Worm (Caenorhabditis elegans) whole organism, L1 larva: ENCODE data around the gene C49F5.6.
A peak's percentile ranks its signal among the peaks of the same experiment; 100 is the strongest.

Experiments
- aly-2 ChIP-seq: fragments of 150-350 bp; optimal IDR thresholded peaks from 2 replicates; lab custom pipeline; 2014; ENCODE audit warnings: missing biosample characterization, missing genetic modification characterization
- blmp-1 ChIP-seq: fragments of 150-350 bp; optimal IDR thresholded peaks from 2 replicates; lab custom pipeline; 2014; ENCODE audit warnings: missing biosample characterization, missing genetic modification characterization
- ceh-63 ChIP-seq: fragments of 200-800 bp; sonication (Bioruptor generic); optimal IDR thresholded peaks from 2 replicates; lab custom pipeline; 2018; ENCODE audit warnings: mild to moderate bottlenecking, missing genetic modification characterization, missing compliant biosample characterization
- ceh-8 ChIP-seq: fragments of 200-800 bp; sonication (Bioruptor generic); optimal IDR thresholded peaks from 2 replicates; lab custom pipeline; 2018; ENCODE audit warnings: mild to moderate bottlenecking, missing genetic modification characterization, moderate library complexity, missing compliant biosample characterization
- ceh-82 ChIP-seq, 3 experiments: fragments of 150-350 bp in 1 of 3; sonication (generic microtip) in 2 of 3; optimal IDR thresholded peaks; 2 replicates each; lab custom pipeline; 2014 to 2017; ENCODE audit warnings: missing biosample characterization in 3 of 3, missing genetic modification characterization in 3 of 3
- ceh-90 ChIP-seq: sonication (generic microtip); optimal IDR thresholded peaks from 2 replicates; lab custom pipeline; 2016; ENCODE audit warnings: missing genetic modification characterization, missing compliant biosample characterization
- ces-1 ChIP-seq: fragments of 150-350 bp; optimal IDR thresholded peaks from 2 replicates; lab custom pipeline; 2014; ENCODE audit warnings: missing biosample characterization, missing genetic modification reagents, missing genetic modification characterization
- dpl-1 ChIP-seq, 3 experiments: fragments of 150-350 bp in 2 of 3; sonication (generic microtip) in 1 of 3; optimal IDR thresholded peaks; 2 replicates each; lab custom pipeline; 2014 to 2017; ENCODE audit warnings: missing biosample characterization in 3 of 3, missing genetic modification characterization in 3 of 3, missing genetic modification reagents in 3 of 3
- efl-1 ChIP-seq, 4 experiments: fragments of 150-350 bp; optimal IDR thresholded peaks in 3 of 4; peaks in 1 of 4; 1 replicate in 1 of 4; 2 replicates in 3 of 4; lab custom pipeline; 2014; ENCODE audit warnings: missing biosample characterization in 2 of 4, missing genetic modification characterization in 2 of 4, missing genetic modification reagents in 2 of 4
- egl-27 ChIP-seq, 2 experiments: fragments of 150-350 bp in 1 of 2; sonication (generic microtip); optimal IDR thresholded peaks; 3 replicates each; lab custom pipeline; 2017 to 2018; ENCODE audit warnings: missing biosample characterization in 2 of 2, missing genetic modification characterization in 2 of 2, missing genetic modification reagents in 2 of 2
- elt-2 ChIP-seq: sonication (generic microtip); optimal IDR thresholded peaks from 2 replicates; lab custom pipeline; 2016; ENCODE audit warnings: missing genetic modification characterization, mild to moderate bottlenecking, inconsistent platforms, missing compliant biosample characterization, missing genetic modification reagents
- elt-3 ChIP-seq, 6 experiments: fragments of 150-350 bp in 1 of 6; sonication (generic microtip); optimal IDR thresholded peaks; 2 replicates each; lab custom pipeline; 2017 to 2018; ENCODE audit warnings: missing biosample characterization in 6 of 6, missing genetic modification characterization in 6 of 6, inconsistent platforms in 1 of 6
- ets-5 ChIP-seq: fragments of 200-800 bp; sonication (Bioruptor generic); IDR thresholded peaks from 2 replicates; pipeline ENCODE4 v1.3.6; 2022; ENCODE audit warnings: missing genetic modification characterization, missing compliant biosample characterization
- fkh-4 ChIP-seq: sonication (generic microtip); optimal IDR thresholded peaks from 2 replicates; lab custom pipeline; 2016; ENCODE audit warnings: missing compliant biosample characterization, missing genetic modification characterization, borderline replicate concordance
- fkh-8 ChIP-seq: sonication (generic microtip); optimal IDR thresholded peaks from 2 replicates; lab custom pipeline; 2016; ENCODE audit warnings: mild to moderate bottlenecking, missing genetic modification characterization, missing compliant biosample characterization
- grh-1 ChIP-seq: fragments of 200-800 bp; sonication (Bioruptor generic); IDR thresholded peaks from 2 replicates; pipeline ENCODE4 v1.3.6; 2022; ENCODE audit warnings: missing genetic modification reagents, missing genetic modification characterization, missing compliant biosample characterization
- hpl-2 ChIP-seq: fragments of 150-350 bp; optimal IDR thresholded peaks from 2 replicates; lab custom pipeline; 2014; ENCODE audit warnings: missing biosample characterization, missing genetic modification reagents, missing genetic modification characterization
- irx-1 ChIP-seq: sonication (generic microtip); optimal IDR thresholded peaks from 2 replicates; lab custom pipeline; 2016; ENCODE audit warnings: missing genetic modification characterization, missing compliant biosample characterization
- isw-1 ChIP-seq: fragments of 200-800 bp; sonication (Bioruptor generic); IDR thresholded peaks from 2 replicates; pipeline ENCODE4 v1.3.6; 2022; ENCODE audit warnings: missing genetic modification characterization, missing compliant biosample characterization
- lin-14 ChIP-seq: fragments of 200-800 bp; sonication (Bioruptor generic); optimal IDR thresholded peaks from 2 replicates; lab custom pipeline; 2018; ENCODE audit warnings: mild to moderate bottlenecking, missing genetic modification characterization, moderate library complexity, missing compliant biosample characterization
- lir-3 ChIP-seq: sonication (generic microtip); optimal IDR thresholded peaks from 2 replicates; lab custom pipeline; 2016; ENCODE audit warnings: mild to moderate bottlenecking, missing genetic modification characterization, moderate library complexity, missing compliant biosample characterization; ENCODE audit not compliant: poor library complexity
- lsy-2 ChIP-seq, 2 experiments: fragments of 150-350 bp; optimal IDR thresholded peaks; 2 replicates each; lab custom pipeline; 2014; ENCODE audit warnings: missing biosample characterization in 2 of 2, missing genetic modification characterization in 2 of 2
- mab-9 ChIP-seq: fragments of 200-800 bp; sonication (Bioruptor generic); IDR thresholded peaks from 2 replicates; pipeline ENCODE4 v1.3.6; 2022; ENCODE audit warnings: missing genetic modification reagents, missing genetic modification characterization, missing compliant biosample characterization
- mdl-1 ChIP-seq, 2 experiments: fragments of 150-350 bp; optimal IDR thresholded peaks; 2 replicates each; lab custom pipeline; 2014 to 2017; ENCODE audit warnings: missing biosample characterization in 2 of 2, missing genetic modification characterization in 2 of 2, inconsistent platforms in 1 of 2
- mep-1 ChIP-seq: fragments of 150-350 bp; optimal IDR thresholded peaks from 2 replicates; lab custom pipeline; 2014; ENCODE audit warnings: missing biosample characterization, missing genetic modification characterization
- nhr-11 ChIP-seq: fragments of 150-350 bp; optimal IDR thresholded peaks from 2 replicates; lab custom pipeline; 2014; ENCODE audit warnings: missing biosample characterization, missing genetic modification characterization
- nhr-19 ChIP-seq: fragments of 200-800 bp; sonication (Bioruptor generic); conservative IDR thresholded peaks from 2 replicates; pipeline ENCODE4 v1.3.6; 2022; ENCODE audit warnings: missing genetic modification characterization, missing compliant biosample characterization
- nhr-20 ChIP-seq: sonication (generic microtip); optimal IDR thresholded peaks from 2 replicates; lab custom pipeline; 2016; ENCODE audit warnings: mild to moderate bottlenecking, missing genetic modification characterization, missing compliant biosample characterization
- nhr-237 ChIP-seq: fragments of 150-350 bp; optimal IDR thresholded peaks from 2 replicates; lab custom pipeline; 2014; ENCODE audit warnings: missing biosample characterization, missing genetic modification characterization
- nhr-47 ChIP-seq: sonication (generic microtip); optimal IDR thresholded peaks from 2 replicates; lab custom pipeline; 2016; ENCODE audit warnings: mild to moderate bottlenecking, missing genetic modification characterization, moderate library complexity, missing compliant biosample characterization
- nhr-71 ChIP-seq: sonication (generic microtip); optimal IDR thresholded peaks from 2 replicates; lab custom pipeline; 2016; ENCODE audit warnings: mild to moderate bottlenecking, missing genetic modification characterization, moderate library complexity, missing compliant biosample characterization
- nhr-76 ChIP-seq: sonication (generic microtip); optimal IDR thresholded peaks from 2 replicates; lab custom pipeline; 2017; ENCODE audit warnings: missing biosample characterization, missing genetic modification characterization
- nhr-85 ChIP-seq: sonication (generic microtip); peaks from one replicate; lab custom pipeline; 2016; ENCODE audit warnings: missing genetic modification characterization, inconsistent platforms, missing compliant biosample characterization
- nhr-90 ChIP-seq: sonication (generic microtip); optimal IDR thresholded peaks from 2 replicates; lab custom pipeline; 2016; ENCODE audit warnings: mild to moderate bottlenecking, missing genetic modification characterization, missing compliant biosample characterization; ENCODE audit not compliant: poor library complexity
- pag-3 ChIP-seq: sonication (generic microtip); optimal IDR thresholded peaks from 2 replicates; lab custom pipeline; 2017; ENCODE audit warnings: missing genetic modification characterization, mild to moderate bottlenecking, missing compliant biosample characterization, antibody characterized with exemption, borderline replicate concordance; ENCODE audit not compliant: insufficient read depth
- pax-3 ChIP-seq: fragments of 200-800 bp; sonication (Bioruptor generic); optimal IDR thresholded peaks from 2 replicates; lab custom pipeline; 2018; ENCODE audit warnings: mild to moderate bottlenecking, missing genetic modification characterization, moderate library complexity, missing compliant biosample characterization
- pqm-1 ChIP-seq: sonication (generic microtip); optimal IDR thresholded peaks from 3 replicates; lab custom pipeline; 2017; ENCODE audit warnings: missing biosample characterization, missing genetic modification characterization
- rnt-1 ChIP-seq: sonication (generic microtip); optimal IDR thresholded peaks from 2 replicates; lab custom pipeline; 2016; ENCODE audit warnings: mild to moderate bottlenecking, missing genetic modification characterization, moderate library complexity, missing compliant biosample characterization
- skn-1 ChIP-seq: fragments of 150-350 bp; optimal IDR thresholded peaks from 2 replicates; lab custom pipeline; 2014; ENCODE audit warnings: missing biosample characterization, missing genetic modification characterization
- snu-23 ChIP-seq: sonication (generic microtip); optimal IDR thresholded peaks from 2 replicates; lab custom pipeline; 2016; ENCODE audit warnings: missing genetic modification characterization, missing compliant biosample characterization
- sox-4 ChIP-seq: sonication (generic microtip); optimal IDR thresholded peaks from 2 replicates; lab custom pipeline; 2016; ENCODE audit warnings: missing genetic modification characterization, missing compliant biosample characterization
- sup-37 ChIP-seq: fragments of 200-800 bp; sonication (Bioruptor generic); optimal IDR thresholded peaks from 2 replicates; lab custom pipeline; 2018; ENCODE audit warnings: mild to moderate bottlenecking, missing genetic modification characterization, missing compliant biosample characterization
- tbx-2 ChIP-seq: sonication (generic microtip); optimal IDR thresholded peaks from 2 replicates; lab custom pipeline; 2016; ENCODE audit warnings: missing genetic modification characterization, missing compliant biosample characterization
- unc-98 ChIP-seq: fragments of 200-800 bp; sonication (Bioruptor generic); IDR thresholded peaks from 2 replicates; pipeline ENCODE4 v1.3.6; 2022; ENCODE audit warnings: missing genetic modification characterization, missing compliant biosample characterization
- xbp-1 ChIP-seq: sonication (generic microtip); optimal IDR thresholded peaks from 2 replicates; lab custom pipeline; 2016; ENCODE audit warnings: missing genetic modification characterization, missing compliant biosample characterization
- zip-4 ChIP-seq: fragments of 200-800 bp; sonication (Bioruptor generic); optimal IDR thresholded peaks from 2 replicates; lab custom pipeline; 2018; ENCODE audit warnings: mild to moderate bottlenecking, missing genetic modification characterization, moderate library complexity, missing compliant biosample characterization
- ztf-11 ChIP-seq, 2 experiments: sonication (generic microtip); optimal IDR thresholded peaks; 2 replicates each; lab custom pipeline; 2016 to 2017; ENCODE audit warnings: missing genetic modification characterization in 2 of 2, missing biosample characterization in 1 of 2, missing compliant biosample characterization in 1 of 2

The C49F5.6 gene

ce11 chrX:11963659-11964058 lies 24.5 kb upstream of the C49F5.6 start:
- TF ChIP-seq lin-14 (GFP tag; lab: Kevin White, UChicago) (peak; percentile 40), grh-1 (GFP tag; lab: Robert Waterston, UW) (peak; percentile 10; the same call in 1 of the 2 replicates), snu-23 (GFP tag; lab: Kevin White, UChicago) (peak; percentile 25), dpl-1 (GFP tag; optimal IDR thresholded peaks at IDR 0.05; lab: Kevin White, UChicago) (no peak), sox-4 (tag; lab: Kevin White, UChicago) (no peak), ces-1 (GFP tag; lab: Kevin White, UChicago) (no peak), nhr-71 (peak; percentile 12), skn-1 (peak; percentile 10), isw-1 (GFP tag; lab: Robert Waterston, UW) (no peak), mdl-1 (tag; optimal IDR thresholded peaks at IDR 0.05; lab: Kevin White, UChicago) (no peak), pag-3 (tag; lab: Kevin White, UChicago) (no peak), mab-9 (GFP tag; lab: Robert Waterston, UW) (no peak), nhr-85 (tag; lab: Kevin White, UChicago) (peak; percentile 76)

- no peak for TF ChIP-seq unc-98 (GFP tag; lab: Robert Waterston, UW)
- no peak for TF ChIP-seq fkh-4 (tag; lab: Kevin White, UChicago)
- TF ChIP-seq nhr-19 (GFP tag; lab: Robert Waterston, UW) = peak; percentile 3; the same call in 1 of the 2 replicates
- no peak for TF ChIP-seq efl-1 (optimal IDR thresholded peaks at IDR 0.05; lab: Kevin White, UChicago)
- no peak for TF ChIP-seq efl-1 (GFP tag; optimal IDR thresholded peaks at IDR 0.05 in 1 of 2; lab: Kevin White, UChicago)
- TF ChIP-seq lin-14 (GFP tag; lab: Kevin White, UChicago) = peak; percentile 47
- peak; percentile 67 for TF ChIP-seq elt-2 (tag; lab: Kevin White, UChicago)
- peak; percentile 38 for TF ChIP-seq nhr-71
- no peak for TF ChIP-seq aly-2 (tag; lab: Kevin White, UChicago)
- no peak for TF ChIP-seq lir-3 (tag; lab: Kevin White, UChicago)
- TF ChIP-seq pqm-1 (tag; lab: Kevin White, UChicago) = peak; percentile 55
- peak in 1 of 2 experiments; percentile 2 for TF ChIP-seq lsy-2 (tag; optimal IDR thresholded peaks at IDR 0.05; lab: Kevin White, UChicago)
- no peak for TF ChIP-seq ets-5
- TF ChIP-seq sox-4 (tag; lab: Kevin White, UChicago) = no peak
- TF ChIP-seq mep-1 = no peak
- TF ChIP-seq elt-3 (tag; optimal IDR thresholded peaks at IDR 0.05; lab: Kevin White, UChicago) = peak in 5 of 6 experiments; percentile 14 to 93 (median 86)
- TF ChIP-seq egl-27 (tag; optimal IDR thresholded peaks at IDR 0.05; lab: Kevin White, UChicago) = no peak
- TF ChIP-seq tbx-2 = no peak
- no peak for TF ChIP-seq nhr-237 (tag; lab: Kevin White, UChicago)
- TF ChIP-seq rnt-1 (tag; lab: Kevin White, UChicago) = no peak
Observed at ce11 chrX:11964555-11964954, 23.6 kb upstream of the C49F5.6 start.

ce11 chrX:11965163-11965562 lies 23.0 kb upstream of the C49F5.6 start:
- TF ChIP-seq zip-4 (no peak), isw-1 (GFP tag; lab: Robert Waterston, UW) (no peak), nhr-76 (tag; lab: Kevin White, UChicago) (no peak), nhr-11 (tag; lab: Kevin White, UChicago) (no peak), pax-3 (tag; lab: Kevin White, UChicago) (no peak), nhr-47 (tag; lab: Kevin White, UChicago) (no peak), nhr-90 (tag; lab: Kevin White, UChicago) (no peak), ceh-82 (tag; optimal IDR thresholded peaks at IDR 0.05; lab: Kevin White, UChicago) (no peak), ztf-11 (tag; optimal IDR thresholded peaks at IDR 0.05; lab: Kevin White, UChicago) (no peak), sup-37 (GFP tag; lab: Kevin White, UChicago) (no peak), rnt-1 (tag; lab: Kevin White, UChicago) (no peak), nhr-20 (tag; lab: Kevin White, UChicago) (peak; percentile 64), nhr-237 (tag; lab: Kevin White, UChicago) (no peak), blmp-1 (tag; lab: Kevin White, UChicago) (no peak), ceh-63 (GFP tag; lab: Kevin White, UChicago) (no peak), lir-3 (tag; lab: Kevin White, UChicago) (no peak), ceh-8 (GFP tag; lab: Kevin White, UChicago) (no peak), fkh-8 (no peak), ceh-90 (tag; lab: Kevin White, UChicago) (no peak), skn-1 (no peak), hpl-2 (GFP tag; lab: Kevin White, UChicago) (no peak), grh-1 (GFP tag; lab: Robert Waterston, UW) (peak; percentile 65; the same call in 1 of the 2 replicates), irx-1 (tag; lab: Kevin White, UChicago) (no peak), xbp-1 (no peak)
